Fruit fly (Drosophila melanogaster) whole organism, embryonic: ENCODE data around the gene GC.

Experiments
- Awh ChIP-seq: fragments of 200-800 bp; sonication (Bioruptor generic); IDR thresholded peaks from 2 replicates; pipeline ENCODE4, ENCODE4 v1.3.6; 2022; ENCODE audit warnings: missing biosample characterization, missing genetic modification characterization
- CG10147 ChIP-seq: fragments of 200-800 bp; sonication (Bioruptor generic); optimal IDR thresholded peaks from 2 replicates; lab custom pipeline; 2019; ENCODE audit warnings: missing biosample characterization, mild to moderate bottlenecking, missing genetic modification characterization, moderate library complexity
- CG10543 ChIP-seq: fragments of 200-800 bp; sonication (Bioruptor generic); optimal IDR thresholded peaks from 3 replicates; lab custom pipeline; 2017; ENCODE audit warnings: missing biosample characterization, mild to moderate bottlenecking, missing genetic modification characterization, moderate library complexity
- CG3281 ChIP-seq: fragments of 200-800 bp; sonication (Bioruptor generic); optimal IDR thresholded peaks from 3 replicates; lab custom pipeline; 2017; ENCODE audit warnings: missing biosample characterization, mild to moderate bottlenecking, missing genetic modification characterization
- CG6175 ChIP-seq: fragments of 200-800 bp; sonication (Bioruptor generic); IDR thresholded peaks from 3 replicates; pipeline ENCODE4 v1.3.6; 2022; ENCODE audit warnings: missing biosample characterization, missing genetic modification characterization
- CG8478 ChIP-seq: fragments of >200 bp; optimal IDR thresholded peaks from 2 replicates; lab custom pipeline; 2018
- CG9215 ChIP-seq: fragments of 200-800 bp; sonication (Bioruptor generic); IDR thresholded peaks from 2 replicates; pipeline ENCODE4 v1.3.6; 2022; ENCODE audit warnings: missing biosample characterization, missing genetic modification characterization
- jigr1 ChIP-seq: fragments of 200-800 bp; sonication (Bioruptor generic); IDR thresholded peaks from 3 replicates; pipeline ENCODE4 v1.3.6; 2022; ENCODE audit warnings: missing biosample characterization, missing genetic modification characterization

- TF ChIP-seq CG10147 (GFP tag; lab: Kevin White, UChicago), result peak; percentile 1
- peak; percentile 66 for TF ChIP-seq CG8478 (lab: Kevin White, UChicago)
- TF ChIP-seq CG6175 (GFP tag; lab: Robert Waterston, UW), result no peak
- TF ChIP-seq CG9215, result no peak
- no peak for TF ChIP-seq CG10543 (GFP tag; lab: Kevin White, UChicago)
- TF ChIP-seq CG3281, result peak; percentile 56
- TF ChIP-seq Awh (GFP tag; lab: Robert Waterston, UW), result peak; percentile 59
- TF ChIP-seq jigr1 (GFP tag; lab: Robert Waterston, UW), result no peak
Measured at dm6 chr3L:1578391-1578948, 50.6 kb downstream of the GC start.
